Worm (Caenorhabditis elegans) whole organism, midembryonic: ENCODE data around the gene srh-211.

Experiments used
- cog-1 ChIP-seq: sonication (generic microtip); optimal IDR thresholded peaks from 2 replicates; lab custom pipeline; 2016; ENCODE audit warnings: missing genetic modification characterization, missing compliant biosample characterization
- med-1 ChIP-seq: sonication (generic microtip); optimal IDR thresholded peaks from 2 replicates; lab custom pipeline; 2017; ENCODE audit warnings: missing genetic modification characterization, mild to moderate bottlenecking, missing compliant biosample characterization, antibody characterized with exemption, missing genetic modification reagents; ENCODE audit not compliant: insufficient read depth

- no peak for TF ChIP-seq cog-1
- no peak for TF ChIP-seq med-1 (GFP tag; lab: Kevin White, UChicago)
Observed at ce11 chrV:4109873-4110272, 28.7 kb upstream of the srh-211 start, which contains the start of gene clc-18.
